Worm (Caenorhabditis elegans): Measurements from ENCODE around the gene H12I13.1.

DNA sequence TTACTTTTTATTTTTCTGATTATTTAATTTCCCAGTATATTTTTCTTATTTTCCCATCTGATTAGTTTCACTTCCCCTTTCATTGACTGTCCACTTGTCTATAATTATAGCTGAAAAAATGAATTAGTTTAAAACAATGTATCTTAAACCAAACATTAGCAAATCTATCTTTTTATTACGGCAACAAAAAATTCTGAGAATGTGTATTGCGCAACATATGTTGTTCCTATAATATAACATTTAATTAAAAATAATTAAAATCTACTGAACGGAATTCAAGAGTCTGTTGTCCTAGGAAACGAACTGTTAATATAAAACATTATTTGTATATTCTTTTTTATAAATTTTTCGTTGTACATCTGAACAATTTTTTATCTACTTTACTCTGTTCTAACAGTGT lies 43.0 kb upstream of the H12I13.1 start:
- TF ChIP-seq ztf-4 (tag; optimal IDR thresholded peaks at IDR 0.05), result no peak
- no peak for TF ChIP-seq ama-1 (optimal IDR thresholded peaks at IDR 0.05)
- TF ChIP-seq lin-39 (tag; optimal IDR thresholded peaks at IDR 0.05), result no peak
- TF ChIP-seq unc-39 (tag; optimal IDR thresholded peaks at IDR 0.05), result no peak
- TF ChIP-seq blmp-1 (tag; optimal IDR thresholded peaks at IDR 0.05; ENCODE audit: insufficient read depth), result no peak
- TF ChIP-seq alr-1 (tag; optimal IDR thresholded peaks at IDR 0.05), result no peak
- TF ChIP-seq lsy-2 (tag; optimal IDR thresholded peaks at IDR 0.05), result no peak
- TF ChIP-seq nhr-77 (tag; optimal IDR thresholded peaks at IDR 0.05), result no peak

Data from whole organism, L2 larva.